Worm (Caenorhabditis elegans) whole organism, L3 larva: Measurements from ENCODE around the gene C10B5.3.

Experiments used
- ama-1 ChIP-seq: fragments of 150-350 bp; optimal IDR thresholded peaks from 2 replicates; lab custom pipeline; 2018
- mdl-1 ChIP-seq: fragments of 150-350 bp; optimal IDR thresholded peaks from 2 replicates; lab custom pipeline; 2014; ENCODE audit warnings: missing biosample characterization, missing genetic modification characterization
- nfya-1 ChIP-seq: sonication (generic microtip); optimal IDR thresholded peaks from 2 replicates; lab custom pipeline; 2017; ENCODE audit warnings: missing genetic modification characterization, mild to moderate bottlenecking, missing compliant biosample characterization, antibody characterized with exemption, moderate library complexity; ENCODE audit not compliant: insufficient read depth
- nhr-11 ChIP-seq: fragments of 150-350 bp; optimal IDR thresholded peaks from 2 replicates; lab custom pipeline; 2014; ENCODE audit warnings: missing biosample characterization, missing genetic modification characterization
- nhr-237 ChIP-seq: fragments of 150-350 bp; optimal IDR thresholded peaks from 2 replicates; lab custom pipeline; 2014; ENCODE audit warnings: missing biosample characterization, missing genetic modification characterization
- sea-2 ChIP-seq: fragments of 150-350 bp; sonication (generic microtip); optimal IDR thresholded peaks from 4 replicates; lab custom pipeline; 2014; ENCODE audit warnings: missing biosample characterization, missing genetic modification reagents, missing genetic modification characterization
- skn-1 ChIP-seq: fragments of 150-350 bp; optimal IDR thresholded peaks from 2 replicates; lab custom pipeline; 2014; ENCODE audit warnings: missing biosample characterization, missing genetic modification characterization
- snpc-4 ChIP-seq: fragments of 150-350 bp; optimal IDR thresholded peaks from 2 replicates; lab custom pipeline; 2014; ENCODE audit warnings: missing biosample characterization, missing genetic modification characterization
- ztf-11 ChIP-seq: fragments of 150-350 bp; optimal IDR thresholded peaks from 2 replicates; lab custom pipeline; 2014; ENCODE audit warnings: missing biosample characterization, missing genetic modification characterization

DNA sequence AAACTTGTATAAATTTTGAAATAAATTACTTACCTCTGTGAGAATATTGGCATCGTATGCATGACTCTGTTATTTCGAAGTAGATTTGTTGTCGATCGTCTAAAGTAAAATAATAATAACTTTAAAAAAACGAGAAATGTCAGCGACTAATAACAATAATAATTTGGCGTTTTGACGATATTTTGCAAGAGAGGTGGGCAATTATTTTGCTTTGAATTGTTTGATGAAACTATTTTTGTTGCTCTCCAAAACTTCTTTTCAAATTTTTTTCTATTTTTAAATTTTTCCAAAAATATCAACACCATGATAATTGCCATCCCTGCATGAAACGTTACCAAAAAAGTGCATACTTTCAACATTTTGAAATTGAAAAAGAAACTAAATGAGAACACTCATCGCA lies 11.2 kb upstream of the C10B5.3 start, which contains the start of gene F41E6.7:
- no peak for TF ChIP-seq snpc-4 (tag; lab: Kevin White, UChicago)
- no peak for TF ChIP-seq nhr-11 (tag; lab: Kevin White, UChicago)
- no peak for TF ChIP-seq ama-1 (lab: Kevin White, UChicago)
- TF ChIP-seq nhr-237: no peak
- TF ChIP-seq ztf-11: no peak
- TF ChIP-seq mdl-1 (tag; lab: Kevin White, UChicago): no peak
- TF ChIP-seq skn-1: no peak
- no peak for TF ChIP-seq nfya-1
- no peak for TF ChIP-seq sea-2 (GFP tag; lab: Kevin White, UChicago)
